Worm (Caenorhabditis elegans) whole organism, early embryonic: Measurements from ENCODE around the gene D2096.11.

ENCODE experiments used
- aly-1 ChIP-seq: sonication (generic microtip); optimal IDR thresholded peaks from 2 replicates; lab custom pipeline; 2016; ENCODE audit warnings: missing genetic modification characterization, missing compliant biosample characterization
- ama-1 ChIP-seq: fragments of 150-350 bp; optimal IDR thresholded peaks from 2 replicates; lab custom pipeline; 2014
- flt-1 ChIP-seq: fragments of 200-800 bp; sonication (Bioruptor generic); IDR thresholded peaks from 2 replicates; pipeline ENCODE4 v1.3.6; 2022; ENCODE audit warnings: missing genetic modification characterization, missing compliant biosample characterization
- pes-1 ChIP-seq: fragments of 200-800 bp; sonication (Bioruptor generic); IDR thresholded peaks from 2 replicates; pipeline ENCODE4 v1.3.6; 2022; ENCODE audit warnings: missing genetic modification reagents, missing genetic modification characterization, missing compliant biosample characterization
- tbx-11 ChIP-seq: fragments of 200-800 bp; sonication (Bioruptor generic); IDR thresholded peaks from 2 replicates; pipeline ENCODE4 v1.3.6; 2022; ENCODE audit warnings: missing genetic modification characterization, missing compliant biosample characterization

ce11 chrIV:8384737-8385136 is 9.3 kb downstream of the D2096.11 start:
- TF ChIP-seq ama-1 (no peak), aly-1 (tag; lab: Kevin White, UChicago) (no peak), pes-1 (GFP tag; lab: Robert Waterston, UW) (no peak), tbx-11 (no peak), flt-1 (GFP tag; lab: Robert Waterston, UW) (no peak)
